Worm (Caenorhabditis elegans) whole organism, mixed stage, embryonic: Measurements from ENCODE around the gene ceh-51.

Experiments
- M03D4.4 ChIP-seq: sonication (generic microtip); optimal IDR thresholded peaks from 2 replicates; lab custom pipeline; 2017; ENCODE audit warnings: mild to moderate bottlenecking, missing genetic modification characterization, missing compliant biosample characterization
- bed-3 ChIP-seq: fragments of 200-800 bp; sonication (Bioruptor generic); optimal IDR thresholded peaks from 3 replicates; lab custom pipeline; 2018; ENCODE audit warnings: mild to moderate bottlenecking, missing genetic modification characterization, moderate library complexity, missing compliant biosample characterization
- ceh-39 ChIP-seq: fragments of 150-350 bp; optimal IDR thresholded peaks from 2 replicates; lab custom pipeline; 2014; ENCODE audit warnings: missing biosample characterization, missing genetic modification characterization
- ceh-43 ChIP-seq: fragments of 200-800 bp; sonication (Bioruptor generic); optimal IDR thresholded peaks from 2 replicates; lab custom pipeline; 2018; ENCODE audit warnings: mild to moderate bottlenecking, missing genetic modification characterization, moderate library complexity, missing compliant biosample characterization
- ceh-83 ChIP-seq: fragments of 200-800 bp; sonication (Bioruptor generic); optimal IDR thresholded peaks from 2 replicates; lab custom pipeline; 2018; ENCODE audit warnings: mild to moderate bottlenecking, missing genetic modification characterization, missing compliant biosample characterization
- ces-1 ChIP-seq: fragments of 150-350 bp; optimal IDR thresholded peaks from 2 replicates; lab custom pipeline; 2014; ENCODE audit warnings: missing biosample characterization, missing genetic modification reagents, missing genetic modification characterization
- drap-1 ChIP-seq: fragments of 200-800 bp; sonication (Bioruptor generic); optimal IDR thresholded peaks from 3 replicates; lab custom pipeline; 2018; ENCODE audit warnings: mild to moderate bottlenecking, missing genetic modification characterization, missing compliant biosample characterization
- elt-1 ChIP-seq: sonication (generic microtip); optimal IDR thresholded peaks from 2 replicates; lab custom pipeline; 2017; ENCODE audit warnings: missing genetic modification characterization, mild to moderate bottlenecking, missing compliant biosample characterization, antibody characterized with exemption, moderate library complexity, borderline replicate concordance; ENCODE audit not compliant: insufficient read depth
- elt-3 ChIP-seq: fragments of 150-350 bp; optimal IDR thresholded peaks from 2 replicates; lab custom pipeline; 2014; ENCODE audit warnings: missing biosample characterization, missing genetic modification characterization
- flh-1 ChIP-seq: fragments of 200-800 bp; sonication (Bioruptor generic); optimal IDR thresholded peaks from 2 replicates; lab custom pipeline; 2018; ENCODE audit warnings: mild to moderate bottlenecking, missing genetic modification characterization, moderate library complexity, missing compliant biosample characterization
- ham-2 ChIP-seq: fragments of 200-800 bp; sonication (Bioruptor generic); optimal IDR thresholded peaks from 2 replicates; lab custom pipeline; 2018; ENCODE audit warnings: mild to moderate bottlenecking, missing genetic modification characterization, missing compliant biosample characterization
- hlh-1 ChIP-seq: fragments of 150-350 bp; optimal IDR thresholded peaks from 2 replicates; lab custom pipeline; 2014; ENCODE audit warnings: missing biosample characterization, missing genetic modification reagents, missing genetic modification characterization
- lin-13 ChIP-seq: fragments of 150-350 bp; optimal IDR thresholded peaks from 2 replicates; lab custom pipeline; 2014; ENCODE audit warnings: missing biosample characterization, missing genetic modification characterization
- lin-32 ChIP-seq: fragments of 200-800 bp; sonication (Bioruptor generic); optimal IDR thresholded peaks from 2 replicates; lab custom pipeline; 2018; ENCODE audit warnings: mild to moderate bottlenecking, missing genetic modification characterization, missing compliant biosample characterization
- lsy-2 ChIP-seq: fragments of 150-350 bp; optimal IDR thresholded peaks from 2 replicates; lab custom pipeline; 2014; ENCODE audit warnings: missing biosample characterization, missing genetic modification characterization
- mab-5 ChIP-seq: fragments of 150-350 bp; optimal IDR thresholded peaks from 2 replicates; lab custom pipeline; 2014; ENCODE audit warnings: missing biosample characterization, missing genetic modification characterization
- mls-2 ChIP-seq: sonication (generic microtip); optimal IDR thresholded peaks from 2 replicates; lab custom pipeline; 2016; ENCODE audit warnings: mild to moderate bottlenecking, missing genetic modification characterization, moderate library complexity, missing compliant biosample characterization
- nhr-12 ChIP-seq: fragments of 150-350 bp; optimal IDR thresholded peaks from 2 replicates; lab custom pipeline; 2014; ENCODE audit warnings: missing biosample characterization, missing genetic modification characterization
- nhr-2 ChIP-seq: fragments of 150-350 bp; optimal IDR thresholded peaks from 2 replicates; lab custom pipeline; 2014; ENCODE audit warnings: missing biosample characterization, missing genetic modification characterization
- nhr-237 ChIP-seq: fragments of 150-350 bp; optimal IDR thresholded peaks from 2 replicates; lab custom pipeline; 2014; ENCODE audit warnings: missing biosample characterization, missing genetic modification characterization
- nhr-28 ChIP-seq: fragments of 150-350 bp; optimal IDR thresholded peaks from 2 replicates; lab custom pipeline; 2014; ENCODE audit warnings: missing biosample characterization, missing genetic modification characterization
- nhr-76 ChIP-seq: sonication (generic microtip); optimal IDR thresholded peaks from 2 replicates; lab custom pipeline; 2017; ENCODE audit warnings: missing biosample characterization, missing genetic modification characterization
- pha-4 ChIP-seq: fragments of 150-350 bp; optimal IDR thresholded peaks from 2 replicates; lab custom pipeline; 2018; ENCODE audit warnings: missing biosample characterization, missing genetic modification reagents, missing genetic modification characterization
- snpc-4 ChIP-seq: fragments of 150-350 bp; optimal IDR thresholded peaks from 2 replicates; lab custom pipeline; 2014; ENCODE audit warnings: missing biosample characterization, missing genetic modification characterization
- sptf-1 ChIP-seq: sonication (generic microtip); optimal IDR thresholded peaks from 2 replicates; lab custom pipeline; 2017; ENCODE audit warnings: mild to moderate bottlenecking, missing genetic modification characterization, moderate library complexity, missing compliant biosample characterization
- tbx-8 ChIP-seq: fragments of 200-800 bp; sonication (Bioruptor generic); optimal IDR thresholded peaks from 2 replicates; lab custom pipeline; 2018; ENCODE audit warnings: mild to moderate bottlenecking, missing genetic modification characterization, moderate library complexity, missing compliant biosample characterization
- unc-120 ChIP-seq: sonication (generic microtip); optimal IDR thresholded peaks from 2 replicates; lab custom pipeline; 2017; ENCODE audit warnings: missing genetic modification characterization, missing compliant biosample characterization; ENCODE audit not compliant: poor library complexity, severe bottlenecking
- unc-39 ChIP-seq: fragments of 150-350 bp; optimal IDR thresholded peaks from 2 replicates; lab custom pipeline; 2014; ENCODE audit warnings: missing biosample characterization, missing genetic modification characterization
- unc-62 ChIP-seq: fragments of 150-350 bp; optimal IDR thresholded peaks from 2 replicates; lab custom pipeline; 2014; ENCODE audit warnings: missing biosample characterization, missing genetic modification reagents, missing genetic modification characterization
- zip-8 ChIP-seq: fragments of 150-350 bp; optimal IDR thresholded peaks from 2 replicates; lab custom pipeline; 2014; ENCODE audit warnings: missing biosample characterization, missing genetic modification characterization

ceh-51 gene

ce11 chrV:18873833-18874232 is at the start of gene ceh-51:
ceh-51 (plus strand) TSS chrV:18874133.
- no peak for TF ChIP-seq unc-120
- no peak for TF ChIP-seq zip-8 (tag; lab: Kevin White, UChicago)
- no peak for TF ChIP-seq lin-32 (GFP tag; lab: Kevin White, UChicago)
- no peak for TF ChIP-seq unc-62 (GFP tag; lab: Kevin White, UChicago)
- TF ChIP-seq M03D4.4 (tag; lab: Kevin White, UChicago): no peak
- no peak for TF ChIP-seq snpc-4 (tag; lab: Kevin White, UChicago)
- TF ChIP-seq ces-1 (GFP tag; lab: Kevin White, UChicago): no peak
- TF ChIP-seq, all 35 proteins: peak for 0

DNA sequence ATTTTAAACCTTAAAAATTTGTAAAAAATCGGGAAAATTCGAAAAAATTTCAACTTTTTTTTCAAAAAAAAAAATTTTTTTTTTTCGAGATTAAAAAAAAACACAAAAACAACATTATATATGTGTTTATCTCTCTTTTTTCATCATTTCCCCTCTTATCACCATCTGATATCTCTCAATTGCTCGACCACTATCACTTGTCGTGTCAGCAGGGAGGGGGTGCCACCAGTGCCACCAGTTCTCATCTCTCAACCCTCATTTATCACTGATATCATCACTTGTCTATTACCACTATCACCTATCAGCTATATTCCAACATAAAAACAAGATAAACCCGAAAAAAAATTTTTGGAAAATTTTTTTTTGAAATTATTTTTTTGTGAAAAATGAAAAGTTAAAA is 47.5 kb upstream of the ceh-51 start:
- TF ChIP-seq mab-5 (tag; lab: Kevin White, UChicago): no peak
- no peak for TF ChIP-seq ceh-83 (GFP tag; lab: Kevin White, UChicago)
- no peak for TF ChIP-seq elt-3
- TF ChIP-seq nhr-28: no peak
- TF ChIP-seq bed-3 (GFP tag; lab: Kevin White, UChicago): no peak
- TF ChIP-seq lin-13 (tag; lab: Kevin White, UChicago): no peak
- no peak for TF ChIP-seq elt-1 (tag; lab: Kevin White, UChicago)
- TF ChIP-seq lsy-2 (tag; lab: Kevin White, UChicago): no peak
- no peak for TF ChIP-seq unc-62 (GFP tag; lab: Kevin White, UChicago)
- no peak for TF ChIP-seq pha-4 (tag; lab: Kevin White, UChicago)
- no peak for TF ChIP-seq zip-8 (tag; lab: Kevin White, UChicago)
- TF ChIP-seq M03D4.4 (tag; lab: Kevin White, UChicago): no peak
- TF ChIP-seq ceh-43 (GFP tag; lab: Kevin White, UChicago): no peak
- no peak for TF ChIP-seq nhr-12 (tag; lab: Kevin White, UChicago)
- TF ChIP-seq hlh-1 (tag; lab: Kevin White, UChicago): no peak
- no peak for TF ChIP-seq snpc-4 (tag; lab: Kevin White, UChicago)
- TF ChIP-seq unc-39 (tag; lab: Kevin White, UChicago): no peak
- TF ChIP-seq unc-120: no peak
- TF ChIP-seq nhr-76 (tag; lab: Kevin White, UChicago): no peak

- no peak for TF ChIP-seq tbx-8
- TF ChIP-seq nhr-28: no peak
- no peak for TF ChIP-seq zip-8 (tag; lab: Kevin White, UChicago)
- TF ChIP-seq nhr-2 (tag; lab: Kevin White, UChicago): no peak
- no peak for TF ChIP-seq unc-39 (tag; lab: Kevin White, UChicago)
- TF ChIP-seq mab-5 (tag; lab: Kevin White, UChicago): no peak
- no peak for TF ChIP-seq flh-1 (GFP tag; lab: Kevin White, UChicago)
- TF ChIP-seq lsy-2 (tag; lab: Kevin White, UChicago): no peak
- TF ChIP-seq lin-13 (tag; lab: Kevin White, UChicago): no peak
- no peak for TF ChIP-seq nhr-237 (tag; lab: Kevin White, UChicago)
- no peak for TF ChIP-seq ham-2 (GFP tag; lab: Kevin White, UChicago)
- no peak for TF ChIP-seq sptf-1
- TF ChIP-seq unc-120: no peak
- TF ChIP-seq M03D4.4 (tag; lab: Kevin White, UChicago): no peak
- TF ChIP-seq nhr-12 (tag; lab: Kevin White, UChicago): no peak
- TF ChIP-seq unc-62 (GFP tag; lab: Kevin White, UChicago): no peak
- no peak for TF ChIP-seq elt-3
- TF ChIP-seq drap-1: no peak
- TF ChIP-seq ceh-83 (GFP tag; lab: Kevin White, UChicago): no peak
- no peak for TF ChIP-seq ceh-39 (tag; lab: Kevin White, UChicago)
Measured at ce11 chrV:18827374-18827773, 46.6 kb upstream of the ceh-51 start.

DNA sequence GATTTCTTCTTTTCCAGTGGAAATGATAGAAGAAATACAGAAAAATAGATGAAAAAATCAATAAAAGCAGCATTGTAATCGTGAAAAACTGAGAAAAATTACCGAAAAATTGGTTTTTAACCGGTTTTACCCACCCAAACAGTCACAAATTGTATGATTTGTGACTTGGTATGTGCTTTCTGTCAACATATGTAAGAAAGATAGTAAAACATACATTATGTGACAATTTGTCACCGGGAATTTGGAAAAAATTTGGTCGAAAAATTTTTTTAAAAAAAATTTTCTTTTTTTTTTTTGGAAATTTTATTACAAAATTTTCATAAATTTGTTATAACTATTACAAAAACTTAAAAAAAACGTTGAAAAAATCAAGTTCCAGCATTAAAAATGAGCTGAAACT is 36.8 kb upstream of the ceh-51 start, which contains the start of gene cyp-33D3:
Gene cyp-33D3, minus strand, starts transcription at position 101 of the 400 bp plus-strand sequence.
- TF ChIP-seq bed-3 (GFP tag; lab: Kevin White, UChicago) (no peak), sptf-1 (no peak), flh-1 (GFP tag; lab: Kevin White, UChicago) (no peak), elt-3 (no peak), lin-13 (tag; lab: Kevin White, UChicago) (no peak), ceh-43 (GFP tag; lab: Kevin White, UChicago) (no peak), tbx-8 (no peak), nhr-12 (tag; lab: Kevin White, UChicago) (no peak), ceh-39 (tag; lab: Kevin White, UChicago) (no peak), lin-32 (GFP tag; lab: Kevin White, UChicago) (no peak), nhr-2 (tag; lab: Kevin White, UChicago) (no peak), nhr-28 (no peak), mls-2 (tag; lab: Kevin White, UChicago) (no peak), snpc-4 (tag; lab: Kevin White, UChicago) (no peak), elt-1 (tag; lab: Kevin White, UChicago) (no peak)
- TF ChIP-seq, all 35 proteins: peak for 0
